Fruit fly (Drosophila melanogaster) S2 (cell line): Measurements from ENCODE around the gene CG31342.

ENCODE experiments used
- CG8478 ChIP-seq: fragments of >200 bp; optimal IDR thresholded peaks from 2 replicates; lab custom pipeline; 2018
- CTCF ChIP-seq, 2 experiments: fragments of >200 bp; optimal IDR thresholded peaks; 2 replicates each; lab custom pipeline; 2018

- TF ChIP-seq CG8478 (lab: Kevin White, UChicago) (no peak), CTCF (optimal IDR thresholded peaks at IDR 0.05; lab: Kevin White, UChicago) (no peak)
These were observed 32.6 kb downstream of the CG31342 start for dm6 chr3R:13018284-13018900.
